Worm (Caenorhabditis elegans) whole organism, young adult: ENCODE data around the gene F01G10.5.

ENCODE experiments used
- Y53F4B.3 ChIP-seq: fragments of 200-800 bp; sonication (Bioruptor generic); IDR thresholded peaks from 2 replicates; pipeline ENCODE4 v1.3.6; 2022; ENCODE audit warnings: missing genetic modification reagents, missing genetic modification characterization, missing compliant biosample characterization
- hsf-1 ChIP-seq: fragments of 200-800 bp; sonication (Bioruptor generic); IDR thresholded peaks from 2 replicates; pipeline ENCODE4 v1.3.6; 2022; ENCODE audit warnings: missing genetic modification reagents, missing genetic modification characterization, missing compliant biosample characterization

DNA sequence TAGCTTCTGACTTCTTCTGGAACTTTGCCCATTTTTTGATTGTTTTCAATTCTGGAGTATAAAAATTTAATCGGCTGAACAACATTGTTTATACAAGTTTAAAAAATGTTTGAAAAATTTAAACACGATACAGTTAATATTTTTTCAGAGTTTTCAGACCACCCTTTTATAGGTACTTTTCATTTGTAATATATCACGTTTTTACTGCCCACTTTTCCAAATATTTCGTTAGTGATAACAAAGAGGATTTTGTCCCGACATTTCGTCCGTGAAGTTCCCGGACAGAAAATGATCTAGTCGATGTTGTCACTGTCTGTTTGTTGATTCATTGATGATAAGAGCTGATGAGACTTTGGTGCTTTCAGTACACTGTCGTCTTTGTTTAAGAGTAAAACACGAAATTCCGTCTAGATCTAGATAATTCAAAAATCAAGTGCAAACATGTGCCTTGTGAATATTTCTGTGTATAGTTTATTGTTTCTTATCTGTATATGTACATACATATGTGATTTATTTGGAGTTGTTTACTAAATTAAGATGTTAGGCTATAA, 4.5 kb upstream of the F01G10.5 start, which contains the start of gene ech-9:
- TF ChIP-seq hsf-1 (GFP tag; lab: Robert Waterston, UW) (no peak), Y53F4B.3 (no peak)
